Worm (Caenorhabditis elegans) whole organism, L3 larva: ENCODE data around the gene zipt-3.

Experiments
- R02D3.7 ChIP-seq: fragments of 150-350 bp; optimal IDR thresholded peaks from 2 replicates; lab custom pipeline; 2014; ENCODE audit warnings: missing biosample characterization, missing genetic modification characterization
- ZK546.5 ChIP-seq: sonication (generic microtip); optimal IDR thresholded peaks from 2 replicates; lab custom pipeline; 2017; ENCODE audit warnings: missing biosample characterization, missing genetic modification characterization
- aly-2 ChIP-seq: fragments of 150-350 bp; optimal IDR thresholded peaks from 2 replicates; lab custom pipeline; 2014; ENCODE audit warnings: missing biosample characterization, missing genetic modification characterization
- ama-1 ChIP-seq: fragments of 150-350 bp; optimal IDR thresholded peaks from 2 replicates; lab custom pipeline; 2018
- ceh-16 ChIP-seq: sonication (generic microtip); optimal IDR thresholded peaks from 2 replicates; lab custom pipeline; 2017; ENCODE audit warnings: missing biosample characterization, missing genetic modification characterization
- ceh-28 ChIP-seq: fragments of 150-350 bp; optimal IDR thresholded peaks from 2 replicates; lab custom pipeline; 2014; ENCODE audit warnings: missing biosample characterization, missing genetic modification reagents, missing genetic modification characterization
- ceh-82 ChIP-seq: fragments of 150-350 bp; optimal IDR thresholded peaks from 2 replicates; lab custom pipeline; 2014; ENCODE audit warnings: missing biosample characterization, missing genetic modification characterization
- ceh-9 ChIP-seq: sonication (generic microtip); optimal IDR thresholded peaks from 2 replicates; lab custom pipeline; 2018; ENCODE audit warnings: missing biosample characterization, missing genetic modification characterization
- daf-12 ChIP-seq: fragments of 150-350 bp; optimal IDR thresholded peaks from 2 replicates; lab custom pipeline; 2014; ENCODE audit warnings: missing biosample characterization, missing genetic modification reagents, missing genetic modification characterization
- egl-27 ChIP-seq: sonication (generic microtip); optimal IDR thresholded peaks from 4 replicates; lab custom pipeline; 2017; ENCODE audit warnings: missing biosample characterization, missing genetic modification reagents, missing genetic modification characterization
- egl-5 ChIP-seq: fragments of 150-350 bp; optimal IDR thresholded peaks from 2 replicates; lab custom pipeline; 2017; ENCODE audit warnings: missing biosample characterization, missing genetic modification reagents, missing genetic modification characterization, inconsistent platforms
- elt-1 ChIP-seq: fragments of 150-350 bp; optimal IDR thresholded peaks from 2 replicates; lab custom pipeline; 2014; ENCODE audit warnings: missing biosample characterization, missing genetic modification characterization
- elt-2 ChIP-seq: sonication (generic microtip); optimal IDR thresholded peaks from 2 replicates; lab custom pipeline; 2016; ENCODE audit warnings: missing genetic modification reagents, mild to moderate bottlenecking, missing genetic modification characterization, missing compliant biosample characterization
- elt-3 ChIP-seq, 3 experiments: fragments of 150-350 bp in 1 of 3; sonication (generic microtip) in 2 of 3; optimal IDR thresholded peaks; 2 replicates in 2 of 3; 4 replicates in 1 of 3; lab custom pipeline; 2014 to 2017; ENCODE audit warnings: missing biosample characterization in 3 of 3, missing genetic modification characterization in 3 of 3
- eor-1 ChIP-seq, 2 experiments: fragments of 150-350 bp; optimal IDR thresholded peaks; 2 replicates each; lab custom pipeline; 2014 to 2018; ENCODE audit warnings: missing biosample characterization in 2 of 2, missing genetic modification characterization in 2 of 2
- fkh-10 ChIP-seq: sonication (generic microtip); optimal IDR thresholded peaks from 2 replicates; lab custom pipeline; 2017; ENCODE audit warnings: missing biosample characterization, missing genetic modification reagents, missing genetic modification characterization
- fkh-2 ChIP-seq: fragments of 150-350 bp; optimal IDR thresholded peaks from 2 replicates; lab custom pipeline; 2014; ENCODE audit warnings: missing biosample characterization, missing genetic modification reagents, missing genetic modification characterization
- fos-1 ChIP-seq: fragments of 150-350 bp; optimal IDR thresholded peaks from 2 replicates; lab custom pipeline; 2014; ENCODE audit warnings: missing biosample characterization, missing genetic modification characterization
- hmg-11 ChIP-seq: sonication (generic microtip); optimal IDR thresholded peaks from 2 replicates; lab custom pipeline; 2016; ENCODE audit warnings: missing genetic modification characterization, missing compliant biosample characterization
- jun-1 ChIP-seq: fragments of 150-350 bp; optimal IDR thresholded peaks from 2 replicates; lab custom pipeline; 2014; ENCODE audit warnings: missing biosample characterization, missing genetic modification reagents, missing genetic modification characterization
- lin-15B ChIP-seq: fragments of 150-350 bp; optimal IDR thresholded peaks from 2 replicates; lab custom pipeline; 2014; ENCODE audit warnings: missing biosample characterization, missing genetic modification characterization
- lin-39 ChIP-seq: fragments of 150-350 bp; optimal IDR thresholded peaks from 2 replicates; lab custom pipeline; 2018; ENCODE audit warnings: missing biosample characterization, missing genetic modification reagents, missing genetic modification characterization
- lsy-12 ChIP-seq: sonication (generic microtip); optimal IDR thresholded peaks from 2 replicates; lab custom pipeline; 2016; ENCODE audit warnings: mild to moderate bottlenecking, missing genetic modification characterization, missing compliant biosample characterization
- mdl-1 ChIP-seq: fragments of 150-350 bp; optimal IDR thresholded peaks from 2 replicates; lab custom pipeline; 2014; ENCODE audit warnings: missing biosample characterization, missing genetic modification characterization
- mml-1 ChIP-seq: fragments of 150-350 bp; sonication (generic microtip); optimal IDR thresholded peaks from 3 replicates; lab custom pipeline; 2014; ENCODE audit warnings: missing biosample characterization, missing genetic modification characterization
- nfya-1 ChIP-seq: sonication (generic microtip); optimal IDR thresholded peaks from 2 replicates; lab custom pipeline; 2017; ENCODE audit warnings: missing genetic modification characterization, mild to moderate bottlenecking, missing compliant biosample characterization, antibody characterized with exemption, moderate library complexity; ENCODE audit not compliant: insufficient read depth
- nhr-11 ChIP-seq: fragments of 150-350 bp; optimal IDR thresholded peaks from 2 replicates; lab custom pipeline; 2014; ENCODE audit warnings: missing biosample characterization, missing genetic modification characterization
- nhr-12 ChIP-seq: fragments of 150-350 bp; optimal IDR thresholded peaks from 2 replicates; lab custom pipeline; 2014; ENCODE audit warnings: missing biosample characterization, missing genetic modification characterization
- nhr-23 ChIP-seq: fragments of 150-350 bp; optimal IDR thresholded peaks from 2 replicates; lab custom pipeline; 2014; ENCODE audit warnings: missing biosample characterization, missing genetic modification reagents, missing genetic modification characterization
- nhr-237 ChIP-seq: fragments of 150-350 bp; optimal IDR thresholded peaks from 2 replicates; lab custom pipeline; 2014; ENCODE audit warnings: missing biosample characterization, missing genetic modification characterization
- nhr-25 ChIP-seq: sonication (generic microtip); optimal IDR thresholded peaks from 2 replicates; lab custom pipeline; 2017; ENCODE audit warnings: missing biosample characterization, missing genetic modification characterization
- nhr-28 ChIP-seq: fragments of 150-350 bp; optimal IDR thresholded peaks from 2 replicates; lab custom pipeline; 2014; ENCODE audit warnings: missing biosample characterization, missing genetic modification characterization
- nhr-43 ChIP-seq: sonication (generic microtip); optimal IDR thresholded peaks from 2 replicates; lab custom pipeline; 2016; ENCODE audit warnings: mild to moderate bottlenecking, missing genetic modification characterization, missing compliant biosample characterization; ENCODE audit not compliant: poor library complexity, severe bottlenecking
- nhr-67 ChIP-seq: fragments of 150-350 bp; optimal IDR thresholded peaks from 2 replicates; lab custom pipeline; 2014; ENCODE audit warnings: missing biosample characterization, missing genetic modification characterization
- nhr-76 ChIP-seq: fragments of 150-350 bp; sonication (generic microtip); optimal IDR thresholded peaks from 5 replicates; lab custom pipeline; 2014; ENCODE audit warnings: missing biosample characterization, missing genetic modification characterization
- nhr-77 ChIP-seq: fragments of 150-350 bp; optimal IDR thresholded peaks from 2 replicates; lab custom pipeline; 2014; ENCODE audit warnings: missing biosample characterization, missing genetic modification characterization
- pha-4 ChIP-seq: fragments of 150-350 bp; optimal IDR thresholded peaks from 2 replicates; lab custom pipeline; 2014; ENCODE audit warnings: missing biosample characterization, missing genetic modification reagents, missing genetic modification characterization
- pqm-1 ChIP-seq: fragments of 150-350 bp; optimal IDR thresholded peaks from 2 replicates; lab custom pipeline; 2017; ENCODE audit warnings: missing biosample characterization, missing genetic modification characterization, inconsistent platforms
- sea-2 ChIP-seq: fragments of 150-350 bp; sonication (generic microtip); optimal IDR thresholded peaks from 4 replicates; lab custom pipeline; 2014; ENCODE audit warnings: missing biosample characterization, missing genetic modification reagents, missing genetic modification characterization
- skn-1 ChIP-seq: fragments of 150-350 bp; optimal IDR thresholded peaks from 2 replicates; lab custom pipeline; 2014; ENCODE audit warnings: missing biosample characterization, missing genetic modification characterization
- snpc-4 ChIP-seq: fragments of 150-350 bp; optimal IDR thresholded peaks from 2 replicates; lab custom pipeline; 2014; ENCODE audit warnings: missing biosample characterization, missing genetic modification characterization
- tbx-2 ChIP-seq: sonication (generic microtip); optimal IDR thresholded peaks from 2 replicates; lab custom pipeline; 2016; ENCODE audit warnings: mild to moderate bottlenecking, missing genetic modification characterization, missing compliant biosample characterization
- unc-39 ChIP-seq: sonication (generic microtip); optimal IDR thresholded peaks from 4 replicates; lab custom pipeline; 2017; ENCODE audit warnings: missing biosample characterization, missing genetic modification characterization
- unc-62 ChIP-seq: fragments of 150-350 bp; sonication (generic microtip); optimal IDR thresholded peaks from 4 replicates; lab custom pipeline; 2014; ENCODE audit warnings: missing biosample characterization, missing genetic modification reagents, missing genetic modification characterization
- zag-1 ChIP-seq: fragments of 150-350 bp; optimal IDR thresholded peaks from 2 replicates; lab custom pipeline; 2014; ENCODE audit warnings: missing biosample characterization, missing genetic modification characterization
- ztf-11 ChIP-seq: fragments of 150-350 bp; optimal IDR thresholded peaks from 2 replicates; lab custom pipeline; 2014; ENCODE audit warnings: missing biosample characterization, missing genetic modification characterization
- ztf-4 ChIP-seq: fragments of 150-350 bp; optimal IDR thresholded peaks from 2 replicates; lab custom pipeline; 2014; ENCODE audit warnings: missing biosample characterization, missing genetic modification characterization

zipt-3 gene

ce11 chrII:5714807-5715206 is 3.1 kb upstream of the zipt-3 start, which contains the start of the genes tiar-1 and lelo-4:
tiar-1 (minus strand) TSS chrII:5714823.
lelo-4 (plus strand) TSS chrII:5714924.
- TF ChIP-seq pqm-1 (tag; lab: Kevin White, UChicago) (no peak), ZK546.5 (tag; lab: Kevin White, UChicago) (peak; percentile 61), egl-27 (tag; lab: Kevin White, UChicago) (no peak), nhr-43 (tag; lab: Kevin White, UChicago) (peak; percentile 26), nhr-23 (tag; lab: Kevin White, UChicago) (peak; percentile 66), aly-2 (tag; lab: Kevin White, UChicago) (no peak), skn-1 (tag; lab: Kevin White, UChicago) (peak; percentile 12), ama-1 (lab: Kevin White, UChicago) (peak; percentile 61), nhr-76 (tag; lab: Kevin White, UChicago) (no peak), nhr-12 (tag; lab: Kevin White, UChicago) (no peak), unc-62 (no peak), lsy-12 (tag; lab: Kevin White, UChicago) (no peak), lin-39 (peak; percentile 48), R02D3.7 (no peak), snpc-4 (tag; lab: Kevin White, UChicago) (peak; percentile 84), fkh-2 (tag; lab: Kevin White, UChicago) (no peak), elt-3 (tag; optimal IDR thresholded peaks at IDR 0.05; lab: Kevin White, UChicago) (no peak), pha-4 (tag; lab: Kevin White, UChicago) (peak; percentile 78), nhr-11 (tag; lab: Kevin White, UChicago) (no peak), tbx-2 (tag; lab: Kevin White, UChicago) (no peak), nhr-77 (tag; lab: Kevin White, UChicago) (no peak), mdl-1 (no peak), nhr-67 (no peak), hmg-11 (tag; lab: Kevin White, UChicago) (peak; percentile 47), unc-39 (no peak), jun-1 (tag; lab: Kevin White, UChicago) (no peak), daf-12 (tag; lab: Kevin White, UChicago) (no peak), fos-1 (tag; lab: Kevin White, UChicago) (no peak), ceh-9 (no peak), elt-1 (tag; lab: Kevin White, UChicago) (no peak), elt-2 (tag; lab: Kevin White, UChicago) (peak; percentile 76), ceh-82 (tag; lab: Kevin White, UChicago) (no peak), fkh-10 (no peak), nhr-25 (tag; lab: Kevin White, UChicago) (peak; percentile 76), eor-1 (tag; optimal IDR thresholded peaks at IDR 0.05; lab: Kevin White, UChicago) (no peak), lin-15B (tag; lab: Kevin White, UChicago) (peak; percentile 86), ceh-16 (tag; lab: Kevin White, UChicago) (no peak), nfya-1 (peak; percentile 78), mml-1 (no peak), nhr-237 (tag; lab: Kevin White, UChicago) (no peak), sea-2 (GFP tag; lab: Kevin White, UChicago) (no peak), zag-1 (tag; lab: Kevin White, UChicago) (no peak), egl-5 (no peak), ztf-11 (tag; lab: Kevin White, UChicago) (no peak), ceh-28 (tag; lab: Kevin White, UChicago) (no peak), nhr-28 (tag; lab: Kevin White, UChicago) (no peak), ztf-4 (no peak)
